Fruit fly (Drosophila melanogaster) S2 (cell line): ENCODE measurements around the gene Trm7-32.

Experiments
- CG8478 ChIP-seq: fragments of >200 bp; optimal IDR thresholded peaks from 2 replicates; lab custom pipeline; 2018
- CTCF ChIP-seq, 2 experiments: fragments of >200 bp; optimal IDR thresholded peaks; 2 replicates each; lab custom pipeline; 2018

dm6 chr3R:17072526-17073114, 32.1 kb downstream of the Trm7-32 start, which contains the start of the genes Ns1 and mRpS11:
- TF ChIP-seq CTCF (optimal IDR thresholded peaks at IDR 0.05; lab: Kevin White, UChicago): peak; percentile 14 to 34
- TF ChIP-seq CG8478 (lab: Kevin White, UChicago): no peak
